Fruit fly (Drosophila melanogaster) whole organism, wandering third instar larva: ENCODE results near the gene ps.

Experiments
- CrebA ChIP-seq: fragments of 200-800 bp; sonication (Bioruptor generic); optimal IDR thresholded peaks from 2 replicates; lab custom pipeline; 2016; ENCODE audit warnings: missing biosample characterization, mild to moderate bottlenecking, missing genetic modification characterization, borderline replicate concordance
- GATAd ChIP-seq: sonication (Bioruptor generic); optimal IDR thresholded peaks from 2 replicates; lab custom pipeline; 2016; ENCODE audit warnings: missing biosample characterization, missing genetic modification characterization
- Hnf4 ChIP-seq: fragments of 200-800 bp; sonication (Bioruptor generic); optimal IDR thresholded peaks from 2 replicates; lab custom pipeline; 2016; ENCODE audit warnings: missing biosample characterization, mild to moderate bottlenecking, missing genetic modification characterization
- Hr78 ChIP-seq: fragments of >200 bp; optimal IDR thresholded peaks from 2 replicates; lab custom pipeline; 2017; ENCODE audit warnings: missing biosample characterization, missing genetic modification characterization
- Jra ChIP-seq: sonication (Bioruptor generic); optimal IDR thresholded peaks from 2 replicates; lab custom pipeline; 2016; ENCODE audit warnings: missing biosample characterization, missing genetic modification characterization
- Mio ChIP-seq: sonication (Bioruptor generic); optimal IDR thresholded peaks from 2 replicates; lab custom pipeline; 2016; ENCODE audit warnings: missing biosample characterization, missing genetic modification characterization
- Myc ChIP-seq: fragments of >200 bp; optimal IDR thresholded peaks from 2 replicates; lab custom pipeline; 2017
- N ChIP-seq: fragments of >200 bp; optimal IDR thresholded peaks from 2 replicates; lab custom pipeline; 2018; ENCODE audit warnings: missing biosample characterization, missing external identifiers, missing genetic modification characterization
- OdsH ChIP-seq: fragments of 200-800 bp; sonication (Bioruptor generic); optimal IDR thresholded peaks from 2 replicates; lab custom pipeline; 2016; ENCODE audit warnings: missing biosample characterization, mild to moderate bottlenecking, missing genetic modification characterization
- Rel ChIP-seq, 2 experiments: fragments of 200-800 bp; sonication (Bioruptor generic) in 1 of 2; optimal IDR thresholded peaks; 2 replicates in 1 of 2; 3 replicates in 1 of 2; lab custom pipeline; 2016 to 2019; ENCODE audit warnings: mild to moderate bottlenecking in 2 of 2, missing biosample characterization in 2 of 2, missing genetic modification characterization in 2 of 2, moderate library complexity in 1 of 2
- Vsx2 ChIP-seq: fragments of 200-300, 225-300 bp; sonication (Bioruptor generic); optimal IDR thresholded peaks from 2 replicates; lab custom pipeline; 2018; ENCODE audit warnings: missing biosample characterization, missing genetic modification characterization; ENCODE audit not compliant: partially characterized antibody
- br ChIP-seq: fragments of 200-800 bp; sonication (Bioruptor generic); optimal IDR thresholded peaks from 2 replicates; lab custom pipeline; 2016; ENCODE audit warnings: missing biosample characterization, missing genetic modification characterization
- dl ChIP-seq, 2 experiments: fragments of 175-275, 200-275 bp in 1 of 2; fragments of 200-275 bp in 1 of 2; sonication (Bioruptor generic); optimal IDR thresholded peaks; lab custom pipeline; 2018; ENCODE audit warnings: mild to moderate bottlenecking in 2 of 2, missing biosample characterization in 2 of 2, missing genetic modification characterization in 2 of 2, moderate library complexity in 2 of 2; ENCODE audit not compliant: partially characterized antibody in 2 of 2, insufficient read depth in 1 of 2
- ey ChIP-seq: fragments of 200-800 bp; sonication (Bioruptor generic); optimal IDR thresholded peaks from 2 replicates; lab custom pipeline; 2016; ENCODE audit warnings: missing biosample characterization, missing genetic modification characterization
- foxo ChIP-seq, 2 experiments: fragments of 200-800 bp; sonication (Bioruptor generic); optimal IDR thresholded peaks; 2 replicates in 1 of 2; 3 replicates in 1 of 2; lab custom pipeline; 2016 to 2017; ENCODE audit warnings: missing biosample characterization in 2 of 2, missing genetic modification characterization in 2 of 2
- fru ChIP-seq: fragments of 200-800 bp; sonication (Bioruptor generic); optimal IDR thresholded peaks from 3 replicates; lab custom pipeline; 2016; ENCODE audit warnings: missing biosample characterization, mild to moderate bottlenecking, missing genetic modification characterization
- h ChIP-seq: fragments of 200-800 bp; sonication (Bioruptor generic); optimal IDR thresholded peaks from 3 replicates; lab custom pipeline; 2016; ENCODE audit warnings: missing biosample characterization, mild to moderate bottlenecking, missing genetic modification characterization
- jim ChIP-seq: fragments of 175-275, 200-325 bp; sonication (Bioruptor generic); optimal IDR thresholded peaks from 2 replicates; lab custom pipeline; 2016; ENCODE audit warnings: missing biosample characterization, mild to moderate bottlenecking, missing genetic modification characterization
- lola ChIP-seq: fragments of >200 bp; optimal IDR thresholded peaks from 2 replicates; lab custom pipeline; 2017; ENCODE audit warnings: missing biosample characterization, missing genetic modification characterization
- psq ChIP-seq: fragments of 200-800 bp; sonication (Bioruptor generic); optimal IDR thresholded peaks from 3 replicates; lab custom pipeline; 2017; ENCODE audit warnings: missing biosample characterization, mild to moderate bottlenecking, missing genetic modification characterization, moderate library complexity
- rgr ChIP-seq: fragments of 200-800 bp; sonication (Bioruptor generic); optimal IDR thresholded peaks from 3 replicates; lab custom pipeline; 2016; ENCODE audit warnings: missing biosample characterization, mild to moderate bottlenecking, missing genetic modification characterization
- sage ChIP-seq: fragments of 200-800 bp; sonication (Bioruptor generic); optimal IDR thresholded peaks from 2 replicates; lab custom pipeline; 2016; ENCODE audit warnings: missing biosample characterization, mild to moderate bottlenecking, missing genetic modification characterization
- sv ChIP-seq: fragments of 200-800 bp; sonication (Bioruptor generic); optimal IDR thresholded peaks from 3 replicates; lab custom pipeline; 2016; ENCODE audit warnings: missing biosample characterization, missing genetic modification characterization
- tai ChIP-seq: sonication (Bioruptor generic); optimal IDR thresholded peaks from 2 replicates; lab custom pipeline; 2016; ENCODE audit warnings: missing biosample characterization, missing genetic modification characterization

ps gene

dm6 chr3R:9430344-9431253 is 12.9 kb downstream of the ps start:
- peak; percentile 3 for TF ChIP-seq psq (GFP tag; lab: Kevin White, UChicago)
- peak; percentile 36 for TF ChIP-seq OdsH (GFP tag; lab: Kevin White, UChicago)
- TF ChIP-seq foxo (GFP tag; optimal IDR thresholded peaks at IDR 0.05; lab: Kevin White, UChicago), result peak in 1 of 2 experiments; percentile 50
- no peak for TF ChIP-seq Vsx2
- no peak for TF ChIP-seq sage (GFP tag; lab: Kevin White, UChicago)
- TF ChIP-seq N (GFP tag; lab: Kevin White, UChicago), result no peak
- peak; percentile 47 for TF ChIP-seq fru
- no peak for TF ChIP-seq Myc (lab: Kevin White, UChicago)
- TF ChIP-seq rgr, result peak; percentile 30
- TF ChIP-seq sv (GFP tag; lab: Kevin White, UChicago), result peak; percentile 1
- peak; percentile 40 for TF ChIP-seq ey
- TF ChIP-seq jim (GFP tag; lab: Kevin White, UChicago), result no peak
- no peak for TF ChIP-seq Rel (GFP tag; optimal IDR thresholded peaks at IDR 0.05; lab: Kevin White, UChicago)
- no peak for TF ChIP-seq Rel (tag; optimal IDR thresholded peaks at IDR 0.05; lab: Kevin White, UChicago)

DNA sequence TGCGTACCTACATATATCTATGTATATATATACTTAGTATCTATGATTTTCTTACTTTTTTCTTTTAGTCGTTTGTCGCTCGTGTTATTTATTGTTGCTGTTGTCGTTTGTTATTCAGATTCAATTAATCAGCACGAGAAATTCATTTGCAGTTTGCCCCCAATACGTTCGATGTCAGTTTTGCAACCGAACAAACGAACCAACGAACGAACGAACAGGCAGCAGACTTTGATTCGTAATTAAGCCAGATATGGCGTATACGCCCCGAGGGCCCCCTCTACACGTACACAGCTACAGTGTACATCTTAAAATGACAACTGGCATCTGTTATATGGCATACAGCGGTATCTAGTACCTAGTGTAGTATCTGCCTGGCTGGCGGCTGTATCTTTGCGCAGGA is 15.5 kb downstream of the ps start:
- TF ChIP-seq tai (GFP tag; lab: Kevin White, UChicago), result no peak
- TF ChIP-seq jim (GFP tag; lab: Kevin White, UChicago), result no peak
- TF ChIP-seq rgr, result no peak
- TF ChIP-seq Hr78, result no peak
- TF ChIP-seq Hnf4 (GFP tag; lab: Kevin White, UChicago), result no peak
- TF ChIP-seq br (GFP tag; lab: Kevin White, UChicago), result no peak
- TF ChIP-seq N (GFP tag; lab: Kevin White, UChicago), result no peak

dm6 chr3R:9433774-9434173 is 16.0 kb downstream of the ps start:
- TF ChIP-seq lola (GFP tag; lab: Kevin White, UChicago) (no peak), Jra (GFP tag; lab: Kevin White, UChicago) (no peak), CrebA (no peak), N (GFP tag; lab: Kevin White, UChicago) (no peak), Mio (GFP tag; lab: Kevin White, UChicago) (no peak), fru (no peak), Hr78 (no peak), Rel (GFP tag; optimal IDR thresholded peaks at IDR 0.05; lab: Kevin White, UChicago) (no peak), Rel (tag; optimal IDR thresholded peaks at IDR 0.05; lab: Kevin White, UChicago) (no peak)

DNA sequence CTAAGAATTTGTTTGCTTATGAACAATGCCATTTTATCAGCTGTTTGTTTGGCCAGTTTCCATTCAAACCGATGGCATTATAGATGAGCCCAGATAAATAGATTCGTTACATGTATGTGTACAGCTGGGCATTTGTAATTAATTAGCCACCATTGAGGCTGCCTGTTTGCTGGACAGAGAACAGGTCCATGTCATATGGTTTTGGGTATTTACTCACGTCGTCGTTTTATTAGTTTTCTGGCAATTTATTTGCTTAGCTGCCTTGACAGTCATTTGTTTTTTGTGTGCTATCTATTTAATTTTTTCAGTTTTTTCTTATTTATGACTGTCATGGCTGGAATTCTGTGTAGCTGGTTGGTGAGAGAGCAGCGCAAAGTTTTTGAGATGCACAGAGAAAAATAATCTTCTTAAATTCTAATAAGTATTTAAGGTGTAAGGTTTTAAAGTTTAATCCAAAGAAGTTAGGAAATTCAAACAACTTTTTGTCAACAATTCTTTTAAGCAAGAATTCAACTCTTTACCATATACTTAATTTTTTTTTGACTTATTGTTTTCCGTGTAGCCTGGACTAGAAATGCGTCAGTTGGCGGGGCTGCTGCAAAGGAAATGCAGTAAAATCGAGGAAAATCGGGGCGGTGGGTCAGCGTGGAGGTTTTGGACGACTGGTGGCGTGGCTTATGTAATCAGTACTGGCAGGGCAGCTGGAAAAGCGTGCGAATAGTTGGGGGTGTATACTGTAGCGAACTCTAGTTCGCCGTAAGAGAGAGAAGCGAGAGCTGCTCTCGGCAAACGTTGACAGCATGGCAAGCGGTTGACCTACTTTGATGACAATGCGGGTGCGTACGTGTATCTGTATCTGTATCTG is 17.0 kb downstream of the ps start:
- TF ChIP-seq psq (GFP tag; lab: Kevin White, UChicago) (peak; percentile 33), lola (GFP tag; lab: Kevin White, UChicago) (no peak), h (peak; percentile 18), tai (GFP tag; lab: Kevin White, UChicago) (peak; percentile 32), OdsH (GFP tag; lab: Kevin White, UChicago) (peak; percentile 54), jim (GFP tag; lab: Kevin White, UChicago) (no peak), ey (peak; percentile 44), Mio (GFP tag; lab: Kevin White, UChicago) (no peak), rgr (peak; percentile 57), foxo (GFP tag; optimal IDR thresholded peaks at IDR 0.05; lab: Kevin White, UChicago) (peak in 1 of 2 experiments; percentile 58), fru (peak; percentile 36), Hnf4 (GFP tag; lab: Kevin White, UChicago) (peak; percentile 29), sv (GFP tag; lab: Kevin White, UChicago) (peak; percentile 61), Rel (GFP tag; optimal IDR thresholded peaks at IDR 0.05; lab: Kevin White, UChicago) (no peak), Rel (tag; optimal IDR thresholded peaks at IDR 0.05; lab: Kevin White, UChicago) (no peak), br (GFP tag; lab: Kevin White, UChicago) (peak; percentile 43)

- TF ChIP-seq tai (GFP tag; lab: Kevin White, UChicago), result no peak
- TF ChIP-seq dl (GFP tag; optimal IDR thresholded peaks at IDR 0.05; lab: Kevin White, UChicago; ENCODE audit: insufficient read depth in 1 of 2, partially characterized antibody in 2 of 2), result no peak
- no peak for TF ChIP-seq GATAd (GFP tag; lab: Kevin White, UChicago)
- TF ChIP-seq sage (GFP tag; lab: Kevin White, UChicago), result no peak
- no peak for TF ChIP-seq Rel (GFP tag; optimal IDR thresholded peaks at IDR 0.05; lab: Kevin White, UChicago)
- TF ChIP-seq Rel (tag; optimal IDR thresholded peaks at IDR 0.05; lab: Kevin White, UChicago), result no peak
- TF ChIP-seq, all 38 proteins: peak for 0
Observed at dm6 chr3R:9435898-9436297, 18.2 kb downstream of the ps start.
